Worm (Caenorhabditis elegans) whole organism, young adult: Measurements from ENCODE around the gene fkh-3.

Experiments used
- B0019.2 ChIP-seq: fragments of 200-800 bp; sonication (Bioruptor generic); conservative IDR thresholded peaks from 2 replicates; pipeline ENCODE4 v1.3.6; 2022; ENCODE audit warnings: missing genetic modification reagents, missing genetic modification characterization, missing compliant biosample characterization
- C06A6.2 ChIP-seq: fragments of 200-800 bp; sonication (Bioruptor generic); conservative IDR thresholded peaks from 2 replicates; pipeline ENCODE4 v1.3.6; 2022; ENCODE audit warnings: missing genetic modification characterization, missing compliant biosample characterization
- Y79H2A.3 ChIP-seq: fragments of 200-800 bp; sonication (Bioruptor generic); conservative IDR thresholded peaks from 2 replicates; pipeline ENCODE4 v1.3.6; 2022; ENCODE audit warnings: missing genetic modification reagents, missing genetic modification characterization, missing compliant biosample characterization
- aptf-2 ChIP-seq: fragments of 200-800 bp; sonication (Bioruptor generic); conservative IDR thresholded peaks from 2 replicates; pipeline ENCODE4 v1.3.6; 2022; ENCODE audit warnings: missing genetic modification reagents, missing genetic modification characterization, missing compliant biosample characterization
- aptf-3 ChIP-seq: fragments of 200-800 bp; sonication (Bioruptor generic); IDR thresholded peaks from 2 replicates; pipeline ENCODE4 v1.3.6; 2022; ENCODE audit warnings: missing genetic modification characterization, missing compliant biosample characterization
- attf-5 ChIP-seq: fragments of 200-800 bp; sonication (Bioruptor generic); optimal IDR thresholded peaks from 2 replicates; lab custom pipeline; 2018; ENCODE audit warnings: mild to moderate bottlenecking, missing genetic modification characterization, missing compliant biosample characterization
- cebp-2 ChIP-seq: fragments of 200-800 bp; sonication (Bioruptor generic); IDR thresholded peaks from 2 replicates; pipeline ENCODE4 v1.3.6; 2022; ENCODE audit warnings: missing genetic modification characterization, missing compliant biosample characterization
- ceh-100 ChIP-seq: fragments of 200-800 bp; sonication (Bioruptor generic); IDR thresholded peaks from 2 replicates; pipeline ENCODE4 v1.3.6; 2022; ENCODE audit warnings: missing genetic modification reagents, missing genetic modification characterization, missing compliant biosample characterization
- die-1 ChIP-seq: sonication (generic microtip); optimal IDR thresholded peaks from 2 replicates; lab custom pipeline; 2016; ENCODE audit warnings: missing genotype, mild to moderate bottlenecking, missing genetic modification characterization, missing compliant biosample characterization
- egrh-3 ChIP-seq: fragments of 200-800 bp; sonication (Bioruptor generic); IDR thresholded peaks from 2 replicates; pipeline ENCODE4 v1.3.6; 2022; ENCODE audit warnings: missing genetic modification reagents, missing genetic modification characterization, missing compliant biosample characterization
- ekl-4 ChIP-seq: fragments of 200-800 bp; sonication (Bioruptor generic); IDR thresholded peaks from 2 replicates; pipeline ENCODE4 v1.3.6; 2022; ENCODE audit warnings: missing genetic modification reagents, missing genetic modification characterization, missing compliant biosample characterization
- him-1 ChIP-seq: sonication (generic microtip); optimal IDR thresholded peaks from 2 replicates; lab custom pipeline; 2016; ENCODE audit warnings: missing genotype, missing genetic modification reagents, missing genetic modification characterization, missing compliant biosample characterization
- hlh-12 ChIP-seq: sonication (generic microtip); optimal IDR thresholded peaks from 2 replicates; lab custom pipeline; 2016; ENCODE audit warnings: missing genetic modification characterization, missing compliant biosample characterization
- lin-40 ChIP-seq: sonication (generic microtip); optimal IDR thresholded peaks from 2 replicates; lab custom pipeline; 2016; ENCODE audit warnings: missing genetic modification characterization, mild to moderate bottlenecking, missing compliant biosample characterization, missing genotype, missing genetic modification reagents
- lir-1 ChIP-seq: fragments of 200-800 bp; sonication (Bioruptor generic); conservative IDR thresholded peaks from 2 replicates; pipeline ENCODE4 v1.3.6; 2022; ENCODE audit warnings: missing genetic modification reagents, missing genetic modification characterization, missing compliant biosample characterization
- lsy-27 ChIP-seq: sonication (generic microtip); optimal IDR thresholded peaks from 2 replicates; lab custom pipeline; 2017; ENCODE audit warnings: missing genetic modification characterization, mild to moderate bottlenecking, missing compliant biosample characterization, antibody characterized with exemption, missing genotype, borderline replicate concordance; ENCODE audit not compliant: insufficient read depth
- madf-8 ChIP-seq: fragments of 200-800 bp; sonication (Bioruptor generic); conservative IDR thresholded peaks from 2 replicates; pipeline ENCODE4 v1.3.6; 2022; ENCODE audit warnings: missing genetic modification reagents, missing genetic modification characterization, missing compliant biosample characterization
- mcd-1 ChIP-seq: fragments of 200-800 bp; sonication (Bioruptor generic); IDR thresholded peaks from 2 replicates; pipeline ENCODE4 v1.3.6; 2022; ENCODE audit warnings: missing genetic modification reagents, missing genetic modification characterization, missing compliant biosample characterization
- mel-28 ChIP-seq: sonication (generic microtip); optimal IDR thresholded peaks from 2 replicates; lab custom pipeline; 2016; ENCODE audit warnings: borderline replicate concordance, mild to moderate bottlenecking, missing genetic modification characterization, missing compliant biosample characterization
- nhr-80 ChIP-seq: sonication (generic microtip); optimal IDR thresholded peaks from 2 replicates; lab custom pipeline; 2016; ENCODE audit warnings: missing genetic modification characterization, missing compliant biosample characterization
- pha-4 ChIP-seq: fragments of 150-350 bp; sonication (generic microtip); optimal IDR thresholded peaks from 2 replicates; lab custom pipeline; 2014; ENCODE audit warnings: missing biosample characterization, missing genetic modification reagents, missing genetic modification characterization
- rcor-1 ChIP-seq: fragments of 200-800 bp; sonication (Bioruptor generic); IDR thresholded peaks from 2 replicates; pipeline ENCODE4 v1.3.6; 2022; ENCODE audit warnings: missing genetic modification reagents, missing genetic modification characterization, missing compliant biosample characterization
- rec-8 ChIP-seq, 2 experiments: sonication (generic microtip); optimal IDR thresholded peaks; 2 replicates each; lab custom pipeline; 2016; ENCODE audit warnings: mild to moderate bottlenecking in 2 of 2, missing genetic modification characterization in 2 of 2, missing genetic modification reagents in 2 of 2, missing genotype in 2 of 2, missing biosample characterization in 1 of 2, missing compliant biosample characterization in 1 of 2, moderate library complexity in 1 of 2
- snpc-1.3 ChIP-seq: sonication (generic microtip); optimal IDR thresholded peaks from 2 replicates; lab custom pipeline; 2017; ENCODE audit warnings: missing genetic modification characterization, mild to moderate bottlenecking, missing compliant biosample characterization, antibody characterized with exemption, moderate library complexity, missing genotype, missing genetic modification reagents; ENCODE audit not compliant: insufficient read depth
- somi-1 ChIP-seq: fragments of 200-800 bp; sonication (Bioruptor generic); optimal IDR thresholded peaks from 2 replicates; lab custom pipeline; 2018; ENCODE audit warnings: mild to moderate bottlenecking, missing genetic modification characterization, missing compliant biosample characterization
- sptf-2 ChIP-seq: fragments of 200-800 bp; sonication (Bioruptor generic); optimal IDR thresholded peaks from 2 replicates; lab custom pipeline; 2018; ENCODE audit warnings: mild to moderate bottlenecking, missing genetic modification characterization, missing compliant biosample characterization
- tbx-9 ChIP-seq: sonication (generic microtip); optimal IDR thresholded peaks from 2 replicates; lab custom pipeline; 2016; ENCODE audit warnings: borderline replicate concordance, missing genetic modification characterization, inconsistent platforms, missing compliant biosample characterization
- tlf-1 ChIP-seq: fragments of 200-800 bp; sonication (Bioruptor generic); optimal IDR thresholded peaks from 2 replicates; lab custom pipeline; 2018; ENCODE audit warnings: mild to moderate bottlenecking, missing genetic modification characterization, missing compliant biosample characterization
- unc-62 ChIP-seq: fragments of 150-350 bp; optimal IDR thresholded peaks from 2 replicates; lab custom pipeline; 2014; ENCODE audit warnings: missing biosample characterization, missing genetic modification reagents, missing genetic modification characterization
- zfh-2 ChIP-seq: fragments of 200-800 bp; sonication (Bioruptor generic); conservative IDR thresholded peaks from 2 replicates; pipeline ENCODE4 v1.3.6; 2022; ENCODE audit warnings: missing genetic modification reagents, missing genetic modification characterization, missing compliant biosample characterization
- zim-3 ChIP-seq: sonication (generic microtip); optimal IDR thresholded peaks from 2 replicates; lab custom pipeline; 2017; ENCODE audit warnings: mild to moderate bottlenecking, missing genetic modification characterization, moderate library complexity, missing compliant biosample characterization
- ztf-26 ChIP-seq: sonication (generic microtip); optimal IDR thresholded peaks from 2 replicates; lab custom pipeline; 2017; ENCODE audit warnings: missing genetic modification characterization, missing compliant biosample characterization
- ztf-28 ChIP-seq: fragments of 200-800 bp; sonication (Bioruptor generic); IDR thresholded peaks from 2 replicates; pipeline ENCODE4 v1.3.6; 2022; ENCODE audit warnings: missing genetic modification reagents, missing genetic modification characterization, missing compliant biosample characterization

The fkh-3 gene

DNA sequence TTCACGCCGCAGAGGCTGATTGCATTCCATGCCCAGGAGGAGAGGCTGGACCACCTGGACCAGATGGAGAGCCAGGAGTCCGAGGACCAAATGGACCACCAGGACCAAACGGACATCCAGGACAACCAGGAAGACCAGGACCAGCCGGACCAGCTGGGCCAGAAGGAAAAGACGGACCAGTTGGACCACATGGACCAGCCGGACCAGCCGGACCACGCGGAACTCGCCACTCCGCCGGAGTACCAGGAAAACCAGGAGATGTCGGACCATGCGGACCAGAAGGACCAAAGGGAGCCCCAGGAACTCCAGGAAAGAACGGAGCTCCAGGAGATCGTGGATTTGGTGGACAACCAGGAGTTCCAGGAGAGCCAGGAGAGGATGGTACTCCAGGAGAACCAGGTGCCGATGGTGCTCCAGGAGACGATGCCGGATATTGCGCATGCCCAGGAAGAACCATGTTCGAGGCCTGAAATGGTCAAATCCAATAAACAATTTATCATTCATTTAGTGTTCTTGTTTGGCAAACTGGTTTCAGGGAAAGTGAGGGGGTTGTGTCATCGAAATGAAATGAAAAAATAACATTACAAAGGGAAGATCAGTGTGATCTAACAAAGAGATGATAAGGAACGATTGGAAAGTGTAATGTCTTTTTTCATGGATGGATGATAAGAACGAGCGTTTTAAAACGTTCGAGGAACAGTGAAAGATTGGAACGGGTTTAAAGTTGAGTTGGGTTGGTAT, 46.8 kb upstream of the fkh-3 start (continued):
- TF ChIP-seq cebp-2 (GFP tag; lab: Robert Waterston, UW), result no peak
- no peak for TF ChIP-seq madf-8 (GFP tag; lab: Robert Waterston, UW)
- TF ChIP-seq him-1 (tag; lab: Kevin White, UChicago), result no peak
- TF ChIP-seq pha-4, result no peak
- TF ChIP-seq tlf-1 (GFP tag; lab: Kevin White, UChicago), result no peak
- TF ChIP-seq tbx-9, result no peak
- no peak for TF ChIP-seq zim-3 (tag; lab: Kevin White, UChicago)
- TF ChIP-seq aptf-3, result no peak
- peak; percentile 75; the same call in 1 of the 2 replicates for TF ChIP-seq egrh-3 (GFP tag; lab: Robert Waterston, UW)
- no peak for TF ChIP-seq nhr-80 (tag; lab: Kevin White, UChicago)
- TF ChIP-seq mel-28, result no peak
- TF ChIP-seq snpc-1.3 (tag; lab: Kevin White, UChicago), result no peak
- TF ChIP-seq B0019.2 (GFP tag; lab: Robert Waterston, UW), result no peak
- no peak for TF ChIP-seq lir-1
- TF ChIP-seq Y79H2A.3 (GFP tag; lab: Robert Waterston, UW), result no peak
- no peak for TF ChIP-seq die-1 (tag; lab: Kevin White, UChicago)

DNA sequence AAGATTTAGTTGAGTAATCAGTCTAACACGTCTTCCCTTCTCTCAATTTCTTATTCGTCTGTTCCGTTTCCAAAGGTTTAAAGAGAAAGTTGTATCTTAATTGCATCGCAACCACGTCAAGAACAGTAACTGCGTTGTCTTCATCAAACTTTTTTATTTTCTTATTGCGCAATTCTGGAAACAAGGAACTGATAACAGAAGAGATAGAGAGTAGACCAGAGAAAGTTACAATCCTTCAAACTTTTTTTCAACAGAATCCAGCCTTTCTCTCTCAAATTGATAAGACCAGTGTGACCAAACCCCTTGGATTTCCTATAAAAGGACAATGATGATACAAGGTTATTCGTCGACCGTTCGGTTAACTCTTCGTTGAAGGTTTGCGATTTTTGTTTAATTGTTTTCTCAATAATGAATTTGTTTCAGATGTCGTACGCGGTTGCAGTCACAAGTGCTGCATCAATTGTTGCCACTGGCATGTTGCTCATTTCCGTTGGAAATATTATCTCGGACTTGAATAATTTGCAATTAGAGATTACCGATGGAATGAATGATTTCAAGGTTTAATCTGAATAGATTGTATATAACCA, 45.9 kb upstream of the fkh-3 start, which contains the start of gene col-184:
TSS of gene col-184 (plus strand) at position 409 of the 587 bp plus-strand sequence.
- TF ChIP-seq sptf-2 (GFP tag; lab: Kevin White, UChicago), result no peak
- no peak for TF ChIP-seq mcd-1 (GFP tag; lab: Robert Waterston, UW)
- TF ChIP-seq zim-3 (tag; lab: Kevin White, UChicago), result peak; percentile 25
- TF ChIP-seq lin-40 (tag; lab: Kevin White, UChicago), result peak; percentile 55
- TF ChIP-seq ztf-26 (tag; lab: Kevin White, UChicago), result peak; percentile 50

DNA sequence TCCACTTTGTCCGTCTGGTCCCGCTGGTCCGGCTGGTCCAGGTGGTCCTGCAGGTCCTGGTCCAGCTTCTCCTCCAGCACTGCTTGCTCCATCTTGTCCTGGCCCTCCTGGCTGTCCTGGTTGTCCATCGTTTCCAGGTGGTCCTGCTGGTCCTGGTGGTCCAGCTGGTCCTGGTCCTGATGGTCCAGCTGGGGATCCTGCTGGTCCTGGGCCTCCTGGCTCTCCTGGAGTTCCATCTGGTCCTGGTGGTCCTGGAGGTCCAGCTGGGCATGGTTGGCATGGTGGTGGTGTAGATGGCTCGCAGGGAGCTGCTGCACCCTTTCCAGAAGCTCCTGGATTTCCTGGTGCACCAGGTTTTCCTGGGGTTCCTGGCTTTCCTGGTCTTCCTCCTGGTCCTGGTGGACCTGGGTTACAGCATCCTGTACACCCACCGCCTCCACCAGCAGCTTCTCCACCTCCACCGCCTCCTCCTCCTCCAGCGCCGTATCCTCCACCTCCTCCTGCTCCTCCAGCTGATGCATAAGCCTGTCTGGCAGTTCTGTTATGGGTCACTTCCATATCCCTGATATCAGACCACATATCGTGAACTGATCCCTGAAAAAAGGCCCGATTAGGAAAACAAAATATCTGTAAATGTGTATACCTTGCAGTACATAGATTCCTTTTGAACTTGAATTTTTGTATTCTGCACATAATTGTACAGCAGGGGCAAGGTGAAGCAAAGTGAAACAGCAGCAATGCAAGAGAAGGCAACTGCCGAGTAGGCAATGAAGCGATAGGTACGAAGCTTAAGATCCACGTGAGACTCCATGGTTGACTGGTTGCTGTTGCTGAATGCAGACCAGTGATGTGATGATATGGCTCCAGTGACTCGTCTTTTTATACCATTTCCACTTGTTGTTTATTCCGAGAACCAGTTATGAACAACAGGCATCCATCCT, 44.0 kb upstream of the fkh-3 start, which contains the start of gene col-183:
TSS of gene col-183 (minus strand) at position 839 of the 941 bp plus-strand sequence.
- TF ChIP-seq zfh-2 (GFP tag; lab: Robert Waterston, UW) (peak; percentile 91), egrh-3 (GFP tag; lab: Robert Waterston, UW) (peak; percentile 92), lsy-27 (tag; lab: Kevin White, UChicago) (no peak)

DNA sequence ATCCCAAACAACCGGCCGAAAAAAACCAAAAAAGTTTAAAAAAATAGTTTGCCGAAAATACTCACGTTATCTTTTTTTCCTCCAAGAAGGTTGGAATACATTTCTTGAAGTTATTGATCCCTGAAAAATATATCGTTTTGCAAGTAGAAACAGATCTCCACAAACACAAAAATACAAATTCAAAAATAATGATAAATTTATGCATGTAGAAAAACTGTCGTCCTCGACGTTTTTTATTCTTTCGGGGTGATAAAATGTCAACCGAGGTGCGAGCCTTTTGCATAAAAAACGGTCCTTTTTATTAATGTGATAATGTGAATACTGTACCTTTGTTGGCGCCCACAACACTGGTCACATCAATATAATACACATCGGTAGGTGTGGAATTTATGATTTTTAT, 40.6 kb upstream of the fkh-3 start, which contains the start of gene F02D10.2:
TSS of gene F02D10.2 (minus strand) at position 101 of the 400 bp plus-strand sequence.
- TF ChIP-seq rec-8 (tag; optimal IDR thresholded peaks at IDR 0.05; lab: Kevin White, UChicago) (no peak), ztf-26 (tag; lab: Kevin White, UChicago) (no peak), cebp-2 (GFP tag; lab: Robert Waterston, UW) (no peak), attf-5 (GFP tag; lab: Kevin White, UChicago) (no peak), ekl-4 (no peak), aptf-2 (GFP tag; lab: Robert Waterston, UW) (no peak), ceh-100 (GFP tag; lab: Robert Waterston, UW) (no peak), zim-3 (tag; lab: Kevin White, UChicago) (no peak), ztf-28 (GFP tag; lab: Robert Waterston, UW) (no peak), die-1 (tag; lab: Kevin White, UChicago) (no peak), aptf-3 (no peak), hlh-12 (no peak), somi-1 (GFP tag; lab: Kevin White, UChicago) (no peak), rcor-1 (GFP tag; lab: Robert Waterston, UW) (no peak), unc-62 (GFP tag; lab: Kevin White, UChicago) (no peak), C06A6.2 (GFP tag; lab: Robert Waterston, UW) (no peak)
